Fruit fly (Drosophila melanogaster) whole organism, wandering third instar larva: ENCODE results near the gene ppk19.
A peak's percentile ranks its signal among the peaks of the same experiment; 100 is the strongest.

Source experiments
- Abd-B ChIP-seq: fragments of >200 bp; optimal IDR thresholded peaks from 2 replicates; lab custom pipeline; 2017; ENCODE audit warnings: missing biosample characterization, missing genetic modification characterization
- CG32264 ChIP-seq: fragments of 200-800 bp; sonication (Bioruptor generic); optimal IDR thresholded peaks from 2 replicates; lab custom pipeline; 2016; ENCODE audit warnings: missing biosample characterization, missing genetic modification characterization
- CrebA ChIP-seq: fragments of 200-800 bp; sonication (Bioruptor generic); optimal IDR thresholded peaks from 2 replicates; lab custom pipeline; 2016; ENCODE audit warnings: missing biosample characterization, mild to moderate bottlenecking, missing genetic modification characterization, borderline replicate concordance
- Dfd ChIP-seq: fragments of >200 bp; optimal IDR thresholded peaks from 2 replicates; lab custom pipeline; 2017; ENCODE audit warnings: missing biosample characterization, missing genetic modification characterization
- Dif ChIP-seq: fragments of 200-275, 200-300 bp; sonication (Bioruptor generic); optimal IDR thresholded peaks from 2 replicates; lab custom pipeline; 2018; ENCODE audit warnings: missing biosample characterization, missing genetic modification characterization; ENCODE audit not compliant: partially characterized antibody
- GATAd ChIP-seq: sonication (Bioruptor generic); optimal IDR thresholded peaks from 2 replicates; lab custom pipeline; 2016; ENCODE audit warnings: missing biosample characterization, missing genetic modification characterization
- HLH106 ChIP-seq: fragments of 200-800 bp; optimal IDR thresholded peaks from 3 replicates; lab custom pipeline; 2019; ENCODE audit warnings: missing biosample characterization, mild to moderate bottlenecking, missing genetic modification characterization, moderate library complexity
- Hnf4 ChIP-seq: fragments of 200-800 bp; sonication (Bioruptor generic); optimal IDR thresholded peaks from 2 replicates; lab custom pipeline; 2016; ENCODE audit warnings: missing biosample characterization, mild to moderate bottlenecking, missing genetic modification characterization
- Jra ChIP-seq: sonication (Bioruptor generic); optimal IDR thresholded peaks from 2 replicates; lab custom pipeline; 2016; ENCODE audit warnings: missing biosample characterization, missing genetic modification characterization
- Myc ChIP-seq: fragments of >200 bp; optimal IDR thresholded peaks from 2 replicates; lab custom pipeline; 2017
- N ChIP-seq: fragments of >200 bp; optimal IDR thresholded peaks from 2 replicates; lab custom pipeline; 2018; ENCODE audit warnings: missing biosample characterization, missing external identifiers, missing genetic modification characterization
- Rel ChIP-seq, 2 experiments: fragments of 200-800 bp; sonication (Bioruptor generic) in 1 of 2; optimal IDR thresholded peaks; 2 replicates in 1 of 2; 3 replicates in 1 of 2; lab custom pipeline; 2016 to 2019; ENCODE audit warnings: mild to moderate bottlenecking in 2 of 2, missing biosample characterization in 2 of 2, missing genetic modification characterization in 2 of 2, moderate library complexity in 1 of 2
- Sp1 ChIP-seq: fragments of 200-800 bp; sonication (Bioruptor generic); optimal IDR thresholded peaks from 3 replicates; lab custom pipeline; 2019; ENCODE audit warnings: missing biosample characterization, mild to moderate bottlenecking, missing genetic modification characterization, moderate library complexity
- Vsx2 ChIP-seq: fragments of 200-300, 225-300 bp; sonication (Bioruptor generic); optimal IDR thresholded peaks from 2 replicates; lab custom pipeline; 2018; ENCODE audit warnings: missing biosample characterization, missing genetic modification characterization; ENCODE audit not compliant: partially characterized antibody
- br ChIP-seq: fragments of 200-800 bp; sonication (Bioruptor generic); optimal IDR thresholded peaks from 2 replicates; lab custom pipeline; 2016; ENCODE audit warnings: missing biosample characterization, missing genetic modification characterization
- brk ChIP-seq: fragments of 200-800 bp; sonication (Bioruptor generic); optimal IDR thresholded peaks from 2 replicates; lab custom pipeline; 2016; ENCODE audit warnings: missing biosample characterization, mild to moderate bottlenecking, missing genetic modification characterization
- dl ChIP-seq, 2 experiments: fragments of 175-275, 200-275 bp in 1 of 2; fragments of 200-275 bp in 1 of 2; sonication (Bioruptor generic); optimal IDR thresholded peaks; lab custom pipeline; 2018; ENCODE audit warnings: mild to moderate bottlenecking in 2 of 2, missing biosample characterization in 2 of 2, missing genetic modification characterization in 2 of 2, moderate library complexity in 2 of 2; ENCODE audit not compliant: partially characterized antibody in 2 of 2, insufficient read depth in 1 of 2
- dmrt93B ChIP-seq: fragments of 200-800 bp; sonication (Bioruptor generic); optimal IDR thresholded peaks from 2 replicates; lab custom pipeline; 2018; ENCODE audit warnings: missing biosample characterization, mild to moderate bottlenecking, missing genetic modification characterization
- dsf ChIP-seq: sonication (Bioruptor generic); optimal IDR thresholded peaks from 2 replicates; lab custom pipeline; 2016; ENCODE audit warnings: missing biosample characterization, missing genetic modification characterization, borderline replicate concordance
- ey ChIP-seq: fragments of 200-800 bp; sonication (Bioruptor generic); optimal IDR thresholded peaks from 2 replicates; lab custom pipeline; 2016; ENCODE audit warnings: missing biosample characterization, missing genetic modification characterization
- foxo ChIP-seq, 2 experiments: fragments of 200-800 bp; sonication (Bioruptor generic); optimal IDR thresholded peaks; 2 replicates in 1 of 2; 3 replicates in 1 of 2; lab custom pipeline; 2016 to 2017; ENCODE audit warnings: missing biosample characterization in 2 of 2, missing genetic modification characterization in 2 of 2
- fru ChIP-seq: fragments of 200-800 bp; sonication (Bioruptor generic); optimal IDR thresholded peaks from 3 replicates; lab custom pipeline; 2016; ENCODE audit warnings: missing biosample characterization, mild to moderate bottlenecking, missing genetic modification characterization
- h ChIP-seq: fragments of 200-800 bp; sonication (Bioruptor generic); optimal IDR thresholded peaks from 3 replicates; lab custom pipeline; 2016; ENCODE audit warnings: missing biosample characterization, mild to moderate bottlenecking, missing genetic modification characterization
- lola ChIP-seq: fragments of >200 bp; optimal IDR thresholded peaks from 2 replicates; lab custom pipeline; 2017; ENCODE audit warnings: missing biosample characterization, missing genetic modification characterization
- pan ChIP-seq: fragments of >200 bp; optimal IDR thresholded peaks from 2 replicates; lab custom pipeline; 2017
- rgr ChIP-seq: fragments of 200-800 bp; sonication (Bioruptor generic); optimal IDR thresholded peaks from 3 replicates; lab custom pipeline; 2016; ENCODE audit warnings: missing biosample characterization, mild to moderate bottlenecking, missing genetic modification characterization
- sage ChIP-seq: fragments of 200-800 bp; sonication (Bioruptor generic); optimal IDR thresholded peaks from 2 replicates; lab custom pipeline; 2016; ENCODE audit warnings: missing biosample characterization, mild to moderate bottlenecking, missing genetic modification characterization
- sv ChIP-seq: fragments of 200-800 bp; sonication (Bioruptor generic); optimal IDR thresholded peaks from 3 replicates; lab custom pipeline; 2016; ENCODE audit warnings: missing biosample characterization, missing genetic modification characterization
- usp ChIP-seq: fragments of >200 bp; optimal IDR thresholded peaks from 2 replicates; lab custom pipeline; 2017; ENCODE audit warnings: missing biosample characterization, missing genetic modification characterization
- woc ChIP-seq: sonication (Bioruptor generic); optimal IDR thresholded peaks from 2 replicates; lab custom pipeline; 2016; ENCODE audit warnings: missing biosample characterization, mild to moderate bottlenecking, missing genetic modification characterization

The ppk19 gene

dm6 chr3R:29686698-29687097, 14.4 kb downstream of the ppk19 start:
- no peak for TF ChIP-seq br (GFP tag; lab: Kevin White, UChicago)
- TF ChIP-seq pan (lab: Kevin White, UChicago) = no peak
- TF ChIP-seq dmrt93B (GFP tag; lab: Kevin White, UChicago) = no peak
- no peak for TF ChIP-seq Jra (GFP tag; lab: Kevin White, UChicago)

DNA sequence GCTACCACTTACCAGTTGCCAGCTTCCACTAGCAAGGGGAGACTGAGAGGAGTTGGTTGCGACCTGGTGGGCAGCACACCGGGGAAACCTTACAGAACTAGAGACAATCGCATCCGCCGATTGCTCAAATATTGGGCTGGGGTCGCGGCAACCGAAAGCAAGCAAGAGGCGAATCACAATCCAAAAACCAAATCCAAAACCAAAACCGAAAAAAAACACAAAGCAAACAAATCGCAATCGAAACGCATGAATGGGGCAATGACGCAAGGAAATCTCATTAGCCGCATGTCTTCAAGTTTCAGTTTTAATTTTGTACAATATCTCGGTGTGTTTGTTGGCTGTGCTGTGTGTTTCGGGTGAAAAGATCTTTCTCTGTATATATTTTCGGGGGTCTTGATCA, 17.0 kb downstream of the ppk19 start, which contains the start of gene Obp99c:
Gene Obp99c (minus strand): TSS at position 101 of the 400 bp plus-strand sequence.
- TF ChIP-seq GATAd = no peak

DNA sequence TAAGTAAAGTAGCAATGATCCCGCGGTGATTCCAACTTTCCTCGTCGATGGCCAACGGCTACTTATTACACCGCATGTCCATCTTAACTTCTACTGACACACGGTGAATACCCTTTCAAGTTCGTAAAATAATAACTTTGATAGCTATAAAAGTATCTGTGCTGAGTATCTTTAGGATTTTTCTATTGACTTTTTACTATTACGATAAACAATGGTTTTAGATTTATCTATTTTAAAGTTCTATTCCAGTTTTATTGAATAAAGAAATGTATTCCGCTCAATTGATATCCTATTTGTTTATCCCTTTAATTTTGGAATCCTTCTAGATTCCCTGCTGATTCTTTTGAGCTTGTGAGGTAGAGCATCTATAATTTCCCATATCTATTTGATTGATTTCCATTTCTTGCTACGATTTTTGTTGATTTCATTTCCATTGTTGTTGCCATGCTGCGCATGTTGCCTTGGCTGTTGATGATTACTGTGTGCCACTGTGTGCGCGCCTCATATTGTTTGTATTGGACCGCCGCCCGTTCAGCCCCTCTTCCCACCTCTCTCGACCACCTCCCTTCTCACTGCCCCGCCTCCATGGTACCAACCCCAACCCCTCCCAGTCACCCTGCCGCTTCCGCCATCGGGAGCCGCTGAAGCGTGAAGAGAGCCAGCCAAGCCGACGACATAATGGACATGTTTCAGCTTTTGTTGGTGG, 17.7 kb downstream of the ppk19 start:
- TF ChIP-seq dmrt93B (GFP tag; lab: Kevin White, UChicago) (no peak), Jra (GFP tag; lab: Kevin White, UChicago) (no peak), N (GFP tag; lab: Kevin White, UChicago) (no peak), Vsx2 (no peak), foxo (GFP tag; optimal IDR thresholded peaks at IDR 0.05; lab: Kevin White, UChicago) (no peak), Abd-B (no peak), dsf (no peak), CrebA (GFP tag; lab: Kevin White, UChicago) (no peak), Sp1 (GFP tag; lab: Kevin White, UChicago) (no peak)

dm6 chr3R:29690539-29690852, 18.2 kb downstream of the ppk19 start:
- TF ChIP-seq Rel (GFP tag; optimal IDR thresholded peaks at IDR 0.05; lab: Kevin White, UChicago) (no peak), Rel (tag; optimal IDR thresholded peaks at IDR 0.05; lab: Kevin White, UChicago) (no peak), Myc (lab: Kevin White, UChicago) (no peak), CrebA (GFP tag; lab: Kevin White, UChicago) (no peak), CG32264 (GFP tag; lab: Kevin White, UChicago) (no peak), woc (GFP tag; lab: Kevin White, UChicago) (no peak), Abd-B (no peak), Dfd (GFP tag; lab: Kevin White, UChicago) (no peak), rgr (GFP tag; lab: Kevin White, UChicago) (peak; percentile 23), usp (GFP tag; lab: Kevin White, UChicago) (no peak), GATAd (no peak), HLH106 (tag; lab: Kevin White, UChicago) (peak; percentile 30), foxo (GFP tag; optimal IDR thresholded peaks at IDR 0.05; lab: Kevin White, UChicago) (peak in 1 of 2 experiments; percentile 26), dsf (no peak), ey (GFP tag; lab: Kevin White, UChicago) (peak; percentile 18), pan (lab: Kevin White, UChicago) (no peak), Hnf4 (GFP tag; lab: Kevin White, UChicago) (no peak), sv (GFP tag; lab: Kevin White, UChicago) (peak; percentile 30), brk (no peak), br (GFP tag; lab: Kevin White, UChicago) (no peak), sage (GFP tag; lab: Kevin White, UChicago) (no peak), h (GFP tag; lab: Kevin White, UChicago) (peak; percentile 11), dl (GFP tag; optimal IDR thresholded peaks at IDR 0.05; lab: Kevin White, UChicago; ENCODE audit: insufficient read depth in 1 of 2, partially characterized antibody in 2 of 2) (no peak), lola (GFP tag; lab: Kevin White, UChicago) (no peak), fru (GFP tag; lab: Kevin White, UChicago) (peak; percentile 22)
- TF ChIP-seq, all 38 proteins: peak for 7

dm6 chr3R:29690960-29691527, 18.8 kb downstream of the ppk19 start:
- no peak for TF ChIP-seq Dfd (GFP tag; lab: Kevin White, UChicago)
- peak; percentile 89 for TF ChIP-seq Dif (GFP tag; lab: Kevin White, UChicago)
- no peak for TF ChIP-seq CG32264 (GFP tag; lab: Kevin White, UChicago)
- no peak for TF ChIP-seq Rel (GFP tag; optimal IDR thresholded peaks at IDR 0.05; lab: Kevin White, UChicago)
- no peak for TF ChIP-seq Rel (tag; optimal IDR thresholded peaks at IDR 0.05; lab: Kevin White, UChicago)
- TF ChIP-seq N (GFP tag; lab: Kevin White, UChicago) = no peak
- no peak for TF ChIP-seq rgr (GFP tag; lab: Kevin White, UChicago)
- TF ChIP-seq Vsx2 = peak; percentile 57
- no peak for TF ChIP-seq h (GFP tag; lab: Kevin White, UChicago)
- TF ChIP-seq foxo (GFP tag; optimal IDR thresholded peaks at IDR 0.05; lab: Kevin White, UChicago) = no peak
- TF ChIP-seq br (GFP tag; lab: Kevin White, UChicago) = no peak
- no peak for TF ChIP-seq usp (GFP tag; lab: Kevin White, UChicago)
- TF ChIP-seq dl (GFP tag; optimal IDR thresholded peaks at IDR 0.05; lab: Kevin White, UChicago; ENCODE audit: insufficient read depth in 1 of 2, partially characterized antibody in 2 of 2) = peak; percentile 80 to 89
